Worm (Caenorhabditis elegans) whole organism, midembryonic: ENCODE results near the gene Y56A3A.22.

ENCODE experiments used
- T22C8.4 ChIP-seq: fragments of 200-800 bp; sonication (Bioruptor generic); IDR thresholded peaks from 2 replicates; pipeline ENCODE4 v1.3.6; 2022; ENCODE audit warnings: missing genetic modification characterization, missing compliant biosample characterization
- flt-1 ChIP-seq: fragments of 200-800 bp; sonication (Bioruptor generic); IDR thresholded peaks from 2 replicates; pipeline ENCODE4 v1.3.6; 2022; ENCODE audit warnings: missing genetic modification characterization, missing compliant biosample characterization
- klf-2 ChIP-seq: fragments of 200-800 bp; sonication (Bioruptor generic); conservative IDR thresholded peaks from 2 replicates; pipeline ENCODE4 v1.3.6; 2022; ENCODE audit warnings: missing genetic modification reagents, missing genetic modification characterization, missing compliant biosample characterization
- med-1 ChIP-seq: sonication (generic microtip); optimal IDR thresholded peaks from 2 replicates; lab custom pipeline; 2017; ENCODE audit warnings: missing genetic modification characterization, mild to moderate bottlenecking, missing compliant biosample characterization, antibody characterized with exemption, missing genetic modification reagents; ENCODE audit not compliant: insufficient read depth
- ref-1 ChIP-seq: fragments of 200-800 bp; sonication (Bioruptor generic); conservative IDR thresholded peaks from 2 replicates; pipeline ENCODE4 v1.3.6; 2022; ENCODE audit warnings: missing genetic modification reagents, missing genetic modification characterization, missing compliant biosample characterization
- tab-1 ChIP-seq: fragments of 200-800 bp; sonication (Bioruptor generic); IDR thresholded peaks from 2 replicates; pipeline ENCODE4 v1.3.6; 2022; ENCODE audit warnings: missing genetic modification characterization, missing compliant biosample characterization
- ztf-23 ChIP-seq: fragments of 200-800 bp; sonication (Bioruptor generic); IDR thresholded peaks from 2 replicates; pipeline ENCODE4 v1.3.6; 2022; ENCODE audit warnings: missing genetic modification reagents, missing genetic modification characterization, missing compliant biosample characterization
- ztf-29 ChIP-seq: fragments of 200-800 bp; sonication (Bioruptor generic); IDR thresholded peaks from 2 replicates; pipeline ENCODE4 v1.3.6; 2022; ENCODE audit warnings: missing genetic modification reagents, missing genetic modification characterization, missing compliant biosample characterization

DNA sequence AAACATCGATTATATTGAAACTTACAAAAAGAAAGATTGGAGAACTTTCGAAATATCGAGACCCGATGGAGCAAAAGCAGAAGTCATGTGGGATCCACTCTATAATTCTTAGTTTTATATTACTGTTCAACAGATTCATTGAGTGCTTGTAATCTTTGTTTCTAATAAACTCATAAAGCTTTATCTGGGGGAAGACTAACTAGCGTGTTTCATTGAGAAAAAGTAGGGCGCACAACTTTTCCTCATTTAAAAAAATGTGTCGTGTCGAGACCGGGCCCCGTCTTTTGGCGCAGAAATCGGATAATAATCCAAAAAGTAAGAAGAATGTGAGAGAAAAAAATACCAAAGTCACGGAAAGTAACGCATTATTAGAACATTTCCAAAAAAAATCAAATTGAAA lies 11.7 kb upstream of the Y56A3A.22 start, which contains the start of gene faah-4:
- TF ChIP-seq med-1 (GFP tag; lab: Kevin White, UChicago) (no peak), ztf-23 (GFP tag; lab: Robert Waterston, UW) (no peak), ref-1 (GFP tag; lab: Robert Waterston, UW) (no peak), T22C8.4 (GFP tag; lab: Robert Waterston, UW) (no peak), flt-1 (GFP tag; lab: Robert Waterston, UW) (no peak), ztf-29 (GFP tag; lab: Robert Waterston, UW) (no peak), klf-2 (GFP tag; lab: Robert Waterston, UW) (no peak), tab-1 (GFP tag; lab: Robert Waterston, UW) (no peak)
